Worm (Caenorhabditis elegans) whole organism, L2 larva: ENCODE results near the gene srt-56.

Experiments
- ama-1 ChIP-seq: fragments of 150-350 bp; optimal IDR thresholded peaks from 2 replicates; lab custom pipeline; 2018; ENCODE audit warnings: inconsistent platforms
- blmp-1 ChIP-seq: sonication (generic microtip); optimal IDR thresholded peaks from 2 replicates; lab custom pipeline; 2017; ENCODE audit warnings: missing genetic modification characterization, mild to moderate bottlenecking, missing compliant biosample characterization, antibody characterized with exemption, moderate library complexity; ENCODE audit not compliant: insufficient read depth
- dmd-4 ChIP-seq: sonication (generic microtip); optimal IDR thresholded peaks from 2 replicates; lab custom pipeline; 2017; ENCODE audit warnings: missing biosample characterization, missing genetic modification characterization
- egl-27 ChIP-seq: sonication (generic microtip); optimal IDR thresholded peaks from 3 replicates; lab custom pipeline; 2017; ENCODE audit warnings: missing biosample characterization, missing genetic modification reagents, missing genetic modification characterization
- elt-1 ChIP-seq: fragments of 150-350 bp; optimal IDR thresholded peaks from 2 replicates; lab custom pipeline; 2014; ENCODE audit warnings: missing biosample characterization, missing genetic modification characterization
- nhr-129 ChIP-seq: fragments of 150-350 bp; optimal IDR thresholded peaks from 2 replicates; lab custom pipeline; 2014; ENCODE audit warnings: missing biosample characterization, missing genetic modification characterization
- nhr-21 ChIP-seq: fragments of 150-350 bp; optimal IDR thresholded peaks from 2 replicates; lab custom pipeline; 2014; ENCODE audit warnings: missing biosample characterization, missing genetic modification characterization
- nhr-23 ChIP-seq: fragments of 150-350 bp; optimal IDR thresholded peaks from 2 replicates; lab custom pipeline; 2014; ENCODE audit warnings: missing biosample characterization, missing genetic modification reagents, missing genetic modification characterization
- nhr-237 ChIP-seq: fragments of 150-350 bp; optimal IDR thresholded peaks from 2 replicates; lab custom pipeline; 2014; ENCODE audit warnings: missing biosample characterization, missing genetic modification characterization
- nhr-25 ChIP-seq: fragments of 150-350 bp; sonication (generic microtip); optimal IDR thresholded peaks from 3 replicates; lab custom pipeline; 2014; ENCODE audit warnings: missing biosample characterization, missing genetic modification characterization
- skn-1 ChIP-seq: sonication (generic microtip); optimal IDR thresholded peaks from 2 replicates; lab custom pipeline; 2017; ENCODE audit warnings: missing biosample characterization, missing genetic modification characterization
- unc-55 ChIP-seq: fragments of 150-350 bp; sonication (generic microtip); optimal IDR thresholded peaks from 3 replicates; lab custom pipeline; 2014; ENCODE audit warnings: missing biosample characterization, missing genetic modification reagents, missing genetic modification characterization
- zag-1 ChIP-seq: fragments of 150-350 bp; optimal IDR thresholded peaks from 2 replicates; lab custom pipeline; 2014; ENCODE audit warnings: missing biosample characterization, missing genetic modification characterization
- ztf-4 ChIP-seq: fragments of 150-350 bp; optimal IDR thresholded peaks from 2 replicates; lab custom pipeline; 2014; ENCODE audit warnings: missing biosample characterization, missing genetic modification characterization

ce11 chrV:3128803-3129202 is 7.2 kb upstream of the srt-56 start, which contains the start of gene tat-6:
- TF ChIP-seq ztf-4 (tag; lab: Kevin White, UChicago) (no peak), unc-55 (GFP tag; lab: Kevin White, UChicago) (no peak), nhr-23 (tag; lab: Kevin White, UChicago) (no peak), ama-1 (lab: Kevin White, UChicago) (no peak), blmp-1 (tag; lab: Kevin White, UChicago) (no peak), zag-1 (tag; lab: Kevin White, UChicago) (no peak), elt-1 (tag; lab: Kevin White, UChicago) (no peak), nhr-129 (tag; lab: Kevin White, UChicago) (no peak), dmd-4 (tag; lab: Kevin White, UChicago) (no peak), skn-1 (tag; lab: Kevin White, UChicago) (no peak), nhr-21 (no peak), nhr-25 (tag; lab: Kevin White, UChicago) (no peak), egl-27 (no peak), nhr-237 (tag; lab: Kevin White, UChicago) (no peak)
